Fruit fly (Drosophila melanogaster) whole organism, embryonic: Measurements from ENCODE around the gene CG8677.

Experiments
- Myb ChIP-seq: fragments of 200-800 bp; sonication (Bioruptor generic); optimal IDR thresholded peaks from 2 replicates; lab custom pipeline; 2016; ENCODE audit warnings: missing biosample characterization, missing genetic modification characterization
- exex ChIP-seq: fragments of 200-800 bp; sonication (Bioruptor generic); optimal IDR thresholded peaks from 4 replicates; lab custom pipeline; 2018; ENCODE audit warnings: missing biosample characterization, mild to moderate bottlenecking, missing genetic modification characterization, moderate library complexity

CG8677 gene

DNA sequence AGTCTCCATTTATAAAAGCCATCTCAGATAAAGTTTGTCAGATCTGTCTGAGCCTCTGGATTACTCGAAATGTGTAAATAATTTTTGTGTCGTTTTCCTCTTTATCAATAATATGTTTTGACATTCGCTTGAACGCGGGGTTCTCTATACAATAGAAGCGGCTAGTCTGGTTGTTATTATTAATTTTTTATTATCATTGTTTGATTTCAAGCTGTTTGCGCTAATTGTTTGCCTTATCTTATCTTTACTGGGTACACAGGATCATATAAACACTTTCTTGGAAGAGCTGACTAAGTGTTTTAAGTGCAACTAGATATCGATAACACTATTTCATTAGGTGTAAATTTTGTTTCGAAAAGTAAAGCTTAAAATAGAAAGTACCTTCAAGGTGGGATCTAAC, 47.0 kb downstream of the CG8677 start:
- no peak for TF ChIP-seq Myb
- TF ChIP-seq exex = peak; percentile 91
